Worm (Caenorhabditis elegans) whole organism, L3 larva: Measurements from ENCODE around the gene lem-4.

Experiments
- ZK546.5 ChIP-seq: sonication (generic microtip); optimal IDR thresholded peaks from 2 replicates; lab custom pipeline; 2017; ENCODE audit warnings: missing biosample characterization, missing genetic modification characterization
- fos-1 ChIP-seq: fragments of 150-350 bp; optimal IDR thresholded peaks from 2 replicates; lab custom pipeline; 2014; ENCODE audit warnings: missing biosample characterization, missing genetic modification characterization
- lin-39 ChIP-seq: fragments of 150-350 bp; optimal IDR thresholded peaks from 2 replicates; lab custom pipeline; 2018; ENCODE audit warnings: missing biosample characterization, missing genetic modification reagents, missing genetic modification characterization
- nhr-12 ChIP-seq: fragments of 150-350 bp; optimal IDR thresholded peaks from 2 replicates; lab custom pipeline; 2014; ENCODE audit warnings: missing biosample characterization, missing genetic modification characterization
- pha-4 ChIP-seq: fragments of 150-350 bp; optimal IDR thresholded peaks from 2 replicates; lab custom pipeline; 2014; ENCODE audit warnings: missing biosample characterization, missing genetic modification reagents, missing genetic modification characterization
- sea-2 ChIP-seq: fragments of 150-350 bp; sonication (generic microtip); optimal IDR thresholded peaks from 4 replicates; lab custom pipeline; 2014; ENCODE audit warnings: missing biosample characterization, missing genetic modification reagents, missing genetic modification characterization
- skn-1 ChIP-seq: fragments of 150-350 bp; optimal IDR thresholded peaks from 2 replicates; lab custom pipeline; 2014; ENCODE audit warnings: missing biosample characterization, missing genetic modification characterization
- unc-62 ChIP-seq: fragments of 150-350 bp; sonication (generic microtip); optimal IDR thresholded peaks from 4 replicates; lab custom pipeline; 2014; ENCODE audit warnings: missing biosample characterization, missing genetic modification reagents, missing genetic modification characterization
- zag-1 ChIP-seq: fragments of 150-350 bp; optimal IDR thresholded peaks from 2 replicates; lab custom pipeline; 2014; ENCODE audit warnings: missing biosample characterization, missing genetic modification characterization

- TF ChIP-seq pha-4 (tag; lab: Kevin White, UChicago) (peak; percentile 81), lin-39 (tag; lab: Kevin White, UChicago) (peak; percentile 66), ZK546.5 (no peak), nhr-12 (tag; lab: Kevin White, UChicago) (no peak), skn-1 (tag; lab: Kevin White, UChicago) (no peak), sea-2 (no peak), fos-1 (tag; lab: Kevin White, UChicago) (no peak), unc-62 (no peak), zag-1 (tag; lab: Kevin White, UChicago) (no peak)
Observed at ce11 chrIV:828427-828826, 26.2 kb downstream of the lem-4 start.
